Fruit fly (Drosophila melanogaster) whole organism, prepupa: Measurements from ENCODE around the gene hh.

ENCODE experiments used
- Ets21C ChIP-seq: fragments of 200-800 bp; sonication (Bioruptor generic); optimal IDR thresholded peaks from 3 replicates; lab custom pipeline; 2016; ENCODE audit warnings: missing biosample characterization, missing genetic modification characterization
- fd85E ChIP-seq: fragments of 200-800 bp; sonication (Bioruptor generic); optimal IDR thresholded peaks from 3 replicates; lab custom pipeline; 2016; ENCODE audit warnings: missing biosample characterization, missing genetic modification characterization

- TF ChIP-seq fd85E (GFP tag; lab: Kevin White, UChicago) (no peak), Ets21C (GFP tag; lab: Kevin White, UChicago) (no peak)
These were observed 9.4 kb downstream of the hh start for dm6 chr3R:23132299-23132698.
